Worm (Caenorhabditis elegans) whole organism, midembryonic: ENCODE measurements around the gene F44D12.6.

Experiments
- klf-2 ChIP-seq: fragments of 200-800 bp; sonication (Bioruptor generic); conservative IDR thresholded peaks from 2 replicates; pipeline ENCODE4 v1.3.6; 2022; ENCODE audit warnings: missing genetic modification reagents, missing genetic modification characterization, missing compliant biosample characterization
- med-1 ChIP-seq: sonication (generic microtip); optimal IDR thresholded peaks from 2 replicates; lab custom pipeline; 2017; ENCODE audit warnings: missing genetic modification characterization, mild to moderate bottlenecking, missing compliant biosample characterization, antibody characterized with exemption, missing genetic modification reagents; ENCODE audit not compliant: insufficient read depth
- ref-1 ChIP-seq: fragments of 200-800 bp; sonication (Bioruptor generic); conservative IDR thresholded peaks from 2 replicates; pipeline ENCODE4 v1.3.6; 2022; ENCODE audit warnings: missing genetic modification reagents, missing genetic modification characterization, missing compliant biosample characterization
- tab-1 ChIP-seq: fragments of 200-800 bp; sonication (Bioruptor generic); IDR thresholded peaks from 2 replicates; pipeline ENCODE4 v1.3.6; 2022; ENCODE audit warnings: missing genetic modification characterization, missing compliant biosample characterization

DNA sequence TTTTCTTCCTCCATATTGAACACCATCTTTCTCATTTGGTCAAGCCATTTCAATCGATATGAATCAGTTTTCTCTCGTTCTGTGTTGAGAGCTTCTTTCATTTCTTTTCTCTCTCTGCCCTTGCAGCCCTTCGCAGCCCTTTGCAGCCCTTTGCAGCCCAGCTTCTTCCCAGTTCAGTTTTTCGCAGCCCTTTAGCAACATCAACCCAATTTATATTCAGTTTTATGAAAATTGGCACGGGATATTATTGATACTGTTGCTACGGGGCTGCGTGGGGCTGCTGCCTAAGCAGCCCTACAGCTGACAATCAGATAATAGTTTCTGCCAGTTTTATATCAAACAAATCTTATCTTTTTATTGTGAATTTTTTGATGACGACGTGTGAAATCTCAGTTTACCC, 3.8 kb downstream of the F44D12.6 start, which contains the start of gene F44D12.10:
- no peak for TF ChIP-seq tab-1 (GFP tag; lab: Robert Waterston, UW)
- TF ChIP-seq klf-2: no peak
- TF ChIP-seq med-1: no peak
- no peak for TF ChIP-seq ref-1 (GFP tag; lab: Robert Waterston, UW)
